Worm (Caenorhabditis elegans): ENCODE results near the gene C02B10.3.
A peak's percentile ranks its signal among the peaks of the same experiment; 100 is the strongest.

The C02B10.3 gene

DNA sequence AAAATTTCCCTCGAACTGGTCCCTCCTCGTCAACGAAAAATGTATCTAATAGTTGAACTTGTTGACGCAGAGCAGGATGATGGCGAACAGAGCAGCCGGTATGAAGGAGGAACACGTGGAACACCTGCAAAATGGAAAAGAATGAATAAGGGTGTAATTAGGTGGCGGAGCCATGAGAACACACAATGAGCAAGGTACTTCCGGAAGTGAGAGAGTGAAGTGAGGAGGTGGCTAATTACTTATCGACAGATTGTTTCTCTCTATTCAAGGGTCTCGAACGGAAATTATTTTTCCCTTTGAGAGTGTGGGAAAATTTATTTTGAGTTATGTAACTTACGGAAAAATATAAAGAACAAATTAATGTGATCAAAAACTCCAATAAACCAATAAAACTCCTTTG lies 9.6 kb downstream of the C02B10.3 start:
- no peak for TF ChIP-seq dmd-4 (tag; optimal IDR thresholded peaks at IDR 0.05)
- TF ChIP-seq mbf-1 (tag; optimal IDR thresholded peaks at IDR 0.05), result no peak
- no peak for TF ChIP-seq unc-62 (GFP tag; optimal IDR thresholded peaks at IDR 0.05)
- TF ChIP-seq nhr-21 (tag; optimal IDR thresholded peaks at IDR 0.05), result no peak
- TF ChIP-seq ceh-16 (tag; optimal IDR thresholded peaks at IDR 0.05), result no peak
- no peak for TF ChIP-seq nhr-25 (tag; optimal IDR thresholded peaks at IDR 0.05)
- no peak for TF ChIP-seq nhr-23 (tag; optimal IDR thresholded peaks at IDR 0.05)
- no peak for TF ChIP-seq aly-2 (tag; optimal IDR thresholded peaks at IDR 0.05)
- no peak for TF ChIP-seq ztf-11 (tag; optimal IDR thresholded peaks at IDR 0.05)
- no peak for TF ChIP-seq Y55F3AM.14 (GFP tag; optimal IDR thresholded peaks at IDR 0.05)
- TF ChIP-seq nhr-77 (tag; optimal IDR thresholded peaks at IDR 0.05), result no peak
- TF ChIP-seq unc-55 (GFP tag; optimal IDR thresholded peaks at IDR 0.05), result no peak
- TF ChIP-seq nhr-12 (tag; optimal IDR thresholded peaks at IDR 0.05), result no peak
- TF ChIP-seq mab-5 (tag; optimal IDR thresholded peaks at IDR 0.05), result no peak
- no peak for TF ChIP-seq elt-3 (tag; optimal IDR thresholded peaks at IDR 0.05)

- no peak for TF ChIP-seq F13H6.1 (tag; optimal IDR thresholded peaks at IDR 0.05)
- TF ChIP-seq peb-1 (tag; optimal IDR thresholded peaks at IDR 0.05), result no peak
- no peak for TF ChIP-seq nhr-6 (tag; optimal IDR thresholded peaks at IDR 0.05)
- TF ChIP-seq nhr-11 (tag; optimal IDR thresholded peaks at IDR 0.05), result no peak
- no peak for TF ChIP-seq unc-39 (tag; optimal IDR thresholded peaks at IDR 0.05)
- peak; percentile 13 for TF ChIP-seq fos-1 (tag; optimal IDR thresholded peaks at IDR 0.05)
- TF ChIP-seq sma-3 (GFP tag; optimal IDR thresholded peaks at IDR 0.05), result no peak
- TF ChIP-seq ztf-1 (GFP tag; conservative IDR thresholded peaks at IDR 0.05), result no peak
- no peak for TF ChIP-seq nhr-10 (tag; optimal IDR thresholded peaks at IDR 0.05)
- TF ChIP-seq blmp-1 (tag; optimal IDR thresholded peaks at IDR 0.05; ENCODE audit: insufficient read depth), result peak; percentile 19
- no peak for TF ChIP-seq alr-1 (tag; optimal IDR thresholded peaks at IDR 0.05)
- TF ChIP-seq nhr-129 (tag; optimal IDR thresholded peaks at IDR 0.05), result peak; percentile 56
- TF ChIP-seq nhr-25 (tag; optimal IDR thresholded peaks at IDR 0.05), result peak; percentile 23
- no peak for TF ChIP-seq lin-11 (tag; optimal IDR thresholded peaks at IDR 0.05)
- peak; percentile 75 for TF ChIP-seq C34F6.9 (tag; optimal IDR thresholded peaks at IDR 0.05)
- no peak for TF ChIP-seq elt-3 (tag; optimal IDR thresholded peaks at IDR 0.05)
- TF ChIP-seq dmd-4 (tag; optimal IDR thresholded peaks at IDR 0.05), result no peak
- TF ChIP-seq sma-9 (GFP tag; optimal IDR thresholded peaks at IDR 0.05), result peak; percentile 37
- no peak for TF ChIP-seq sma-9 (tag; optimal IDR thresholded peaks at IDR 0.05)
- TF ChIP-seq Y55F3AM.14 (GFP tag; optimal IDR thresholded peaks at IDR 0.05), result no peak
- peak; percentile 85 for TF ChIP-seq unc-55 (GFP tag; optimal IDR thresholded peaks at IDR 0.05)
- TF ChIP-seq lsy-2 (tag; optimal IDR thresholded peaks at IDR 0.05), result peak; percentile 96 to 99
- no peak for TF ChIP-seq ceh-16 (tag; optimal IDR thresholded peaks at IDR 0.05)
- TF ChIP-seq mdl-1 (tag; optimal IDR thresholded peaks at IDR 0.05), result no peak
- TF ChIP-seq lin-39 (tag; optimal IDR thresholded peaks at IDR 0.05), result no peak
- TF ChIP-seq ama-1 (optimal IDR thresholded peaks at IDR 0.05), result no peak
- TF ChIP-seq sem-4 (tag; optimal IDR thresholded peaks at IDR 0.05), result peak; percentile 24
- peak; percentile 54 for TF ChIP-seq crh-2 (tag; optimal IDR thresholded peaks at IDR 0.05)
- no peak for TF ChIP-seq nhr-23 (tag; optimal IDR thresholded peaks at IDR 0.05)
- TF ChIP-seq lin-13 (GFP tag; optimal IDR thresholded peaks at IDR 0.05), result no peak
- no peak for TF ChIP-seq ztf-11 (tag; optimal IDR thresholded peaks at IDR 0.05)
- no peak for TF ChIP-seq ceh-82 (tag; optimal IDR thresholded peaks at IDR 0.05)
- peak; percentile 15 for TF ChIP-seq gmeb-1 (tag; optimal IDR thresholded peaks at IDR 0.05)
- no peak for TF ChIP-seq mbf-1 (tag; optimal IDR thresholded peaks at IDR 0.05)
- no peak for TF ChIP-seq egl-27 (tag; optimal IDR thresholded peaks at IDR 0.05)
Observed at ce11 chrIV:5090993-5091793, 11.9 kb downstream of the C02B10.3 start, which contains the start of the genes snpn-1 and C02B10.4. snpn-1 (minus strand) TSS chrIV:5091043. C02B10.4 (plus strand) TSS chrIV:5091586.

Data from whole organism, L2 larva.